Worm (Caenorhabditis elegans) whole organism, L2 larva: ENCODE measurements around the gene Y82E9BR.20.
A peak's percentile ranks its signal among the peaks of the same experiment; 100 is the strongest.

ENCODE experiments used
- C34F6.9 ChIP-seq: fragments of 150-350 bp; optimal IDR thresholded peaks from 2 replicates; lab custom pipeline; 2014; ENCODE audit warnings: missing biosample characterization, missing genetic modification characterization
- F13H6.1 ChIP-seq: sonication (generic microtip); optimal IDR thresholded peaks from 2 replicates; lab custom pipeline; 2016; ENCODE audit warnings: missing genetic modification characterization, missing compliant biosample characterization
- R02D3.7 ChIP-seq: fragments of 150-350 bp; optimal IDR thresholded peaks from 2 replicates; lab custom pipeline; 2014; ENCODE audit warnings: missing biosample characterization, missing genetic modification characterization
- alr-1 ChIP-seq: fragments of 150-350 bp; optimal IDR thresholded peaks from 2 replicates; lab custom pipeline; 2014; ENCODE audit warnings: missing biosample characterization, missing genetic modification characterization
- blmp-1 ChIP-seq: sonication (generic microtip); optimal IDR thresholded peaks from 2 replicates; lab custom pipeline; 2017; ENCODE audit warnings: missing genetic modification characterization, mild to moderate bottlenecking, missing compliant biosample characterization, antibody characterized with exemption, moderate library complexity; ENCODE audit not compliant: insufficient read depth
- crh-2 ChIP-seq: sonication (generic microtip); optimal IDR thresholded peaks from 2 replicates; lab custom pipeline; 2017; ENCODE audit warnings: missing biosample characterization, missing genetic modification characterization
- elt-1 ChIP-seq: fragments of 150-350 bp; optimal IDR thresholded peaks from 2 replicates; lab custom pipeline; 2014; ENCODE audit warnings: missing biosample characterization, missing genetic modification characterization
- fos-1 ChIP-seq: fragments of 150-350 bp; optimal IDR thresholded peaks from 2 replicates; lab custom pipeline; 2014; ENCODE audit warnings: missing biosample characterization, missing genetic modification characterization
- gmeb-1 ChIP-seq: fragments of 150-350 bp; optimal IDR thresholded peaks from 2 replicates; lab custom pipeline; 2014; ENCODE audit warnings: missing biosample characterization, missing genetic modification characterization
- lin-39 ChIP-seq: fragments of 150-350 bp; optimal IDR thresholded peaks from 2 replicates; lab custom pipeline; 2014; ENCODE audit warnings: missing biosample characterization, missing genetic modification reagents, missing genetic modification characterization
- lsy-2 ChIP-seq, 2 experiments: fragments of 150-350 bp in 1 of 2; sonication (generic microtip) in 1 of 2; optimal IDR thresholded peaks; 2 replicates each; lab custom pipeline; 2014 to 2017; ENCODE audit warnings: missing biosample characterization in 2 of 2, missing genetic modification characterization in 2 of 2
- mab-5 ChIP-seq: fragments of 150-350 bp; optimal IDR thresholded peaks from 2 replicates; lab custom pipeline; 2014; ENCODE audit warnings: missing biosample characterization, missing genetic modification characterization
- mbf-1 ChIP-seq: sonication (generic microtip); optimal IDR thresholded peaks from 2 replicates; lab custom pipeline; 2017; ENCODE audit warnings: missing biosample characterization, missing genetic modification characterization
- mdl-1 ChIP-seq, 2 experiments: fragments of 150-350 bp in 1 of 2; sonication (generic microtip) in 1 of 2; optimal IDR thresholded peaks; 2 replicates each; lab custom pipeline; 2017; ENCODE audit warnings: missing biosample characterization in 2 of 2, missing genetic modification characterization in 2 of 2
- nhr-10 ChIP-seq: sonication (generic microtip); optimal IDR thresholded peaks from 2 replicates; lab custom pipeline; 2017; ENCODE audit warnings: missing biosample characterization, missing genetic modification characterization
- nhr-11 ChIP-seq: fragments of 150-350 bp; optimal IDR thresholded peaks from 2 replicates; lab custom pipeline; 2014; ENCODE audit warnings: missing biosample characterization, missing genetic modification characterization
- nhr-12 ChIP-seq: fragments of 150-350 bp; optimal IDR thresholded peaks from 2 replicates; lab custom pipeline; 2014; ENCODE audit warnings: missing biosample characterization, missing genetic modification characterization
- nhr-129 ChIP-seq: fragments of 150-350 bp; optimal IDR thresholded peaks from 2 replicates; lab custom pipeline; 2014; ENCODE audit warnings: missing biosample characterization, missing genetic modification characterization
- nhr-23 ChIP-seq: fragments of 150-350 bp; optimal IDR thresholded peaks from 2 replicates; lab custom pipeline; 2014; ENCODE audit warnings: missing biosample characterization, missing genetic modification reagents, missing genetic modification characterization
- nhr-237 ChIP-seq: fragments of 150-350 bp; optimal IDR thresholded peaks from 2 replicates; lab custom pipeline; 2014; ENCODE audit warnings: missing biosample characterization, missing genetic modification characterization
- nhr-25 ChIP-seq: fragments of 150-350 bp; sonication (generic microtip); optimal IDR thresholded peaks from 3 replicates; lab custom pipeline; 2014; ENCODE audit warnings: missing biosample characterization, missing genetic modification characterization
- nhr-6 ChIP-seq: fragments of 150-350 bp; optimal IDR thresholded peaks from 2 replicates; lab custom pipeline; 2014; ENCODE audit warnings: missing biosample characterization, missing genetic modification characterization
- nhr-77 ChIP-seq: fragments of 150-350 bp; optimal IDR thresholded peaks from 2 replicates; lab custom pipeline; 2014; ENCODE audit warnings: missing biosample characterization, missing genetic modification characterization
- peb-1 ChIP-seq: fragments of 150-350 bp; optimal IDR thresholded peaks from 2 replicates; lab custom pipeline; 2014; ENCODE audit warnings: missing biosample characterization, missing genetic modification characterization
- sem-4 ChIP-seq: fragments of 150-350 bp; optimal IDR thresholded peaks from 2 replicates; lab custom pipeline; 2014; ENCODE audit warnings: missing biosample characterization, missing genetic modification reagents, missing genetic modification characterization
- skn-1 ChIP-seq: sonication (generic microtip); optimal IDR thresholded peaks from 2 replicates; lab custom pipeline; 2017; ENCODE audit warnings: missing biosample characterization, missing genetic modification characterization
- sma-3 ChIP-seq: sonication (generic microtip); optimal IDR thresholded peaks from 2 replicates; lab custom pipeline; 2016; ENCODE audit warnings: missing genetic modification reagents, missing genetic modification characterization, missing compliant biosample characterization
- sma-9 ChIP-seq, 2 experiments: fragments of 150-350 bp in 1 of 2; sonication (generic microtip) in 1 of 2; optimal IDR thresholded peaks; 2 replicates each; lab custom pipeline; 2014 to 2016; ENCODE audit warnings: missing genetic modification characterization in 2 of 2, mild to moderate bottlenecking in 1 of 2, missing biosample characterization in 1 of 2, missing compliant biosample characterization in 1 of 2, missing genetic modification reagents in 1 of 2, moderate library complexity in 1 of 2
- unc-39 ChIP-seq: fragments of 150-350 bp; optimal IDR thresholded peaks from 2 replicates; lab custom pipeline; 2014; ENCODE audit warnings: missing biosample characterization, missing genetic modification characterization
- unc-62 ChIP-seq: fragments of 150-350 bp; optimal IDR thresholded peaks from 2 replicates; lab custom pipeline; 2014; ENCODE audit warnings: missing biosample characterization, missing genetic modification reagents, missing genetic modification characterization
- zag-1 ChIP-seq: fragments of 150-350 bp; optimal IDR thresholded peaks from 2 replicates; lab custom pipeline; 2014; ENCODE audit warnings: missing biosample characterization, missing genetic modification characterization
- ztf-11 ChIP-seq: sonication (generic microtip); optimal IDR thresholded peaks from 2 replicates; lab custom pipeline; 2017; ENCODE audit warnings: missing biosample characterization, missing genetic modification characterization
- ztf-4 ChIP-seq: fragments of 150-350 bp; optimal IDR thresholded peaks from 2 replicates; lab custom pipeline; 2014; ENCODE audit warnings: missing biosample characterization, missing genetic modification characterization

Y82E9BR.20 gene

DNA sequence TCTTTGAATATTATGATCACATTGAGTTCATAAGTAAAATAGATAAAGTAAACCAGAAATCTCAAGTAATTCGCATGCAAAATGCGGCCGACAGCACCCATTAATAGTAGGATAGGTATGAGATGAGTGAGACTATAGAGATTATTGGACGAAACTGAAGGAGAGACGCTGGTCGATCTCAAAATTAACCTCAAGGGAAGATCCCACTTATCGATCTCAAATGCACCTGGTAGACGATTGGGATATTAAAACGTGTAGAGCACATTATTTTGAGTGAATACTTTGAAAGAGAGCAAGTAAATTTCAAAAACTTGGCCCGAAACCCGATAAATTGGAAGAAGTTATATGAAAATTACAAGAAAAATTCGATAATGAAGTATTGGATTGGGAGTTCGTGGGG lies 28.5 kb upstream of the Y82E9BR.20 start, which contains the start of gene Y82E9BL.6:
Gene Y82E9BL.6, minus strand, starts transcription at position 101 of the 400 bp plus-strand sequence.
- TF ChIP-seq blmp-1 (no peak), zag-1 (tag; lab: Kevin White, UChicago) (no peak), unc-39 (tag; lab: Kevin White, UChicago) (no peak), nhr-25 (tag; lab: Kevin White, UChicago) (no peak), lin-39 (tag; lab: Kevin White, UChicago) (no peak), lsy-2 (tag; optimal IDR thresholded peaks at IDR 0.05; lab: Kevin White, UChicago) (no peak), peb-1 (tag; lab: Kevin White, UChicago) (no peak), nhr-11 (tag; lab: Kevin White, UChicago) (no peak), gmeb-1 (tag; lab: Kevin White, UChicago) (no peak), mdl-1 (tag; optimal IDR thresholded peaks at IDR 0.05; lab: Kevin White, UChicago) (no peak), sma-9 (GFP tag; optimal IDR thresholded peaks at IDR 0.05; lab: Kevin White, UChicago) (no peak), sma-9 (tag; optimal IDR thresholded peaks at IDR 0.05; lab: Kevin White, UChicago) (no peak), ztf-11 (tag; lab: Kevin White, UChicago) (no peak), fos-1 (no peak), nhr-6 (no peak), alr-1 (tag; lab: Kevin White, UChicago) (no peak), skn-1 (tag; lab: Kevin White, UChicago) (no peak), unc-62 (GFP tag; lab: Kevin White, UChicago) (no peak), nhr-23 (tag; lab: Kevin White, UChicago) (no peak), mab-5 (tag; lab: Kevin White, UChicago) (no peak), ztf-4 (tag; lab: Kevin White, UChicago) (no peak)

DNA sequence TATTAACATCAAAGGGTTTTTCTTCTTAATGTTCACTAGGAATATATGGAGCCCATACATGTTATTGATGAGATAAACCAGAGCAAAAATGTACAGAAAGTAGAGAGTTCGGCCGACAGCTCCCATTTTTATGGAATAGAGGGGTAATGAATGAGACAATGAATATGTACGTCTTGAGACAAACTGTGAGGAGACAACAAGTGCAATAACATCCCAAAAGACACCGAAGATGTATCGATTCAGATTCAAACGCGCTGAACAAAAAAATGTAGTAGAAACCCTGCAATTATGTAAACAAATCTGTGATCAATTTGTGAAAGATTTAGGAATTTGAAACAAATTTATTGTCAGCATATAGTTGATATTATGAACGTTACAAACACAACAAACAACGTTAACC lies 27.2 kb upstream of the Y82E9BR.20 start:
- TF ChIP-seq skn-1 (tag; lab: Kevin White, UChicago), result no peak
- no peak for TF ChIP-seq lin-39 (tag; lab: Kevin White, UChicago)
- no peak for TF ChIP-seq nhr-12 (tag; lab: Kevin White, UChicago)
- TF ChIP-seq crh-2 (tag; lab: Kevin White, UChicago), result no peak
- no peak for TF ChIP-seq mab-5 (tag; lab: Kevin White, UChicago)

DNA sequence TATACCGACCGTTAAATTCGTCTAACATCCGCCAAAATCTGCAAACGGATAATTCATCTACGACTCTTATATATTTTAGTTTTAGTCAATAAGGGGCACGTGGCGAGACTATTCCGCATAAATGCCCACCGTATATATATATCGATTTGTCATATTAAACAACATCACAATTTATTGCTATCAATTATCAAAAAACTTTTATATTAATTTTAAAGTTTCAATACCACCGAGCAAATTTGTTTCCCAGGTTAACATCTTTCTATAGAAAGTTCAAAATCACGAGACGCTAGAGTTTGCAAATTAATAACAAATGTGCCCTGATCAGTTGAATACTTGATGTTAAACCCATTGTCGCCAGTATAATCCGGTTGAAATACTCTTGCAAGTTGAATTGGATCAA lies 26.7 kb upstream of the Y82E9BR.20 start, which contains the start of gene Y82E9BL.5:
Gene Y82E9BL.5, minus strand, starts transcription at position 101 of the 400 bp plus-strand sequence.
- TF ChIP-seq nhr-6 (no peak), nhr-129 (no peak), blmp-1 (no peak), mab-5 (tag; lab: Kevin White, UChicago) (no peak), R02D3.7 (no peak), zag-1 (tag; lab: Kevin White, UChicago) (no peak)
- TF ChIP-seq, all 48 proteins: peak for 0

DNA sequence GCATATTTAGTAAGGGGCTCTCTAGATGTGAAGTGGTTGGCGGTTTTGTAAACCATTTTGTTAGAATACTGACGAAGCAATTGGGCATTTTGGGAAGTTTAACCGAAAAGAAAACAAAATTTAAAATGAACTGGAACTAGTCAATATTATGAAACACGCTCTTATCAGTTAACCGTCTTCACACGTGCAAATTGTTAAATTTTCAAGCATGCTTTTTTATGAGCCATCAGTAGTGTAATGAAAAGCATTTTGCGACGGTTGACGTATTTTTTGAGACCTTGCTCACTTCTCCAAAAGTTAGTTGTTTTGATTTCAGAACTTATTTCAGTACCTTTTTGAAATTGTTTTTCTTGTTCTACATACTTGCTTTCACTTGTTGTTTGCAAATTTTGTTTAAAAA lies 24.9 kb upstream of the Y82E9BR.20 start, which contains the start of gene fbxa-25:
Gene fbxa-25, minus strand, starts transcription at position 138 of the 400 bp plus-strand sequence.
- TF ChIP-seq fos-1, result peak; percentile 52
- TF ChIP-seq sem-4 (tag; lab: Kevin White, UChicago), result no peak
- no peak for TF ChIP-seq nhr-77
- no peak for TF ChIP-seq C34F6.9 (tag; lab: Kevin White, UChicago)
- no peak for TF ChIP-seq elt-1
- TF ChIP-seq, all 48 proteins: peak for 1

DNA sequence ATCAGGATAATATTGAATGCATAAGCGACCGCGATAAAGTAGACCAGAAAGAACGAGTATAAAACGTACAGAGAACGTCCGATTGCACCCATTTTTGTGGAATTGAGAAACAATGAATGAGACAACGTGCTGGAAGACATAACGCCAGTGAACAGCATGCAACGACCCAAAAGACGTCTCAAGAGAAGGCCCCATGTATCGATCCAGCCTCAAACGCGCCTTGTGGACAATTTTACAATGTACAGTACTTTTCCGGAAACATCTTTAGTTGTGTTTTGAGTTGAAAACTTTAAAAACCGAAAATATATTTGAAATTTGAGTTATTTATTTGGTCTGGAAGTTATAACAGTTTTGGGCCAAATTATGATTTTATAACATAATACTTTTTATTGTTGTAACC lies 23.5 kb upstream of the Y82E9BR.20 start, which contains the start of gene Y82E9BL.3:
Gene Y82E9BL.3, minus strand, starts transcription at position 101 of the 400 bp plus-strand sequence.
- no peak for TF ChIP-seq nhr-10 (tag; lab: Kevin White, UChicago)
- no peak for TF ChIP-seq sma-3
- no peak for TF ChIP-seq F13H6.1 (tag; lab: Kevin White, UChicago)
- no peak for TF ChIP-seq gmeb-1 (tag; lab: Kevin White, UChicago)

DNA sequence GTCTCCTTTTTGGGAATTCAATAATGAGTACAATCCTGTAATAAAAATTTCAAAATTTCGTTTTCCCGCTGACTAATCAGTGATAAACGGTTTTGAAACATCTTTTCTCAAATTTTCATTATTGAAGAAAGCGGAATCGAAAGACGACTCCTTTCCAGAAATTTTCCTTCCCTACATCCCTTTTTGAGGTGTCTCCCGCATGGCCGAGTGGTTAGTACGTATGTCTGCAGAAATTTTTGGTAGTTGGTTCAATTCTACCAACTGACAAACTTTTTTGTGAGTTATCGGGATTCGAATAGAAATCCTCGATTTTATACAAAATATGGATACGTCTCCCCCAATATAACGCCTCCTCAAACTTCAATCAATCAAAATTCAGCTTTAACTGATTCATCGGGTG lies 19.7 kb upstream of the Y82E9BR.20 start:
- TF ChIP-seq nhr-6, result no peak
- no peak for TF ChIP-seq mbf-1 (tag; lab: Kevin White, UChicago)
- TF ChIP-seq nhr-11 (tag; lab: Kevin White, UChicago), result no peak
- no peak for TF ChIP-seq alr-1 (tag; lab: Kevin White, UChicago)
- no peak for TF ChIP-seq skn-1 (tag; lab: Kevin White, UChicago)
- no peak for TF ChIP-seq nhr-237 (tag; lab: Kevin White, UChicago)
